Worm (Caenorhabditis elegans): Measurements from ENCODE around the gene lst-5.

lst-5 gene

DNA sequence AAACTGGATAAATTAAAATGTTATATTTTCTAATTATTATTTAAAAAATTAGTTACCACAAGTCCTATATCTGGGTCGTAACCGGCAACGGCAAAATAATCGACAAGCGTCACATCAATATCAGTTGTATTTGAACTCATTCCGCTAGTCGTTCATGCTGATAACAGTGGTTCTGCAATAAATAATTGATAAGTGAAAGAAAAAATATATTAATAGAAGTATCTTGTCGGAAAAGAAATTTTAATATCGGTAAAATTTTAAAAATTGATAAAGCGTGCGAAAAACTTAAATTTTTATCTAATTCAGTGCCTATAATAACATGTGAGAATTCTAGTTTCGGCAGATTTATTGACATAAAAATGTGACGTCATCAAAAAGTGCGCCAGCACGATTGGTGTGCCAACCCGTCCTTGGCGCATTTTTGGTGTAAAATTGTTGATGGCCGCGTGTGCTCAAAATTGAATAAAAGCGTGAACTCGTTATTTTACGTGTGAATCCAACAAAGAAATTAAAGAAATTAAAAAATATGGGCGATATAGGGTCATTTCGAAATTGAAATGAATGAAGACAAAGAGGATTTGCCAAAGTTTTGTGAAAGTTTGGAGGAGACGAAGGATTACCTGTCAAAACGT lies at the start of gene lst-5, which contains the start of gene lst-6:
TSS of gene lst-5 (plus strand) at position 544 of the 632 bp plus-strand sequence.
TSS of gene lst-6 (minus strand) at position 140 of the 632 bp plus-strand sequence.
- TF ChIP-seq lin-32 (GFP tag; optimal IDR thresholded peaks at IDR 0.05) (no peak), unc-62 (GFP tag; optimal IDR thresholded peaks at IDR 0.05) (peak; percentile 38), M03D4.4 (tag; optimal IDR thresholded peaks at IDR 0.05) (no peak), ceh-39 (tag; optimal IDR thresholded peaks at IDR 0.05) (no peak), blmp-1 (tag; optimal IDR thresholded peaks at IDR 0.05) (no peak), snpc-4 (tag; optimal IDR thresholded peaks at IDR 0.05) (no peak), zip-8 (tag; optimal IDR thresholded peaks at IDR 0.05) (peak; percentile 70), flh-1 (GFP tag; optimal IDR thresholded peaks at IDR 0.05) (no peak), nhr-12 (tag; optimal IDR thresholded peaks at IDR 0.05) (no peak), unc-39 (tag; optimal IDR thresholded peaks at IDR 0.05) (no peak), mep-1 (tag; optimal IDR thresholded peaks at IDR 0.05) (peak; percentile 47), nhr-2 (tag; optimal IDR thresholded peaks at IDR 0.05) (no peak), lin-13 (tag; optimal IDR thresholded peaks at IDR 0.05) (peak; percentile 22), ham-2 (GFP tag; optimal IDR thresholded peaks at IDR 0.05) (no peak), cnd-1 (tag; optimal IDR thresholded peaks at IDR 0.05) (no peak), ceh-43 (GFP tag; optimal IDR thresholded peaks at IDR 0.05) (no peak), ceh-83 (GFP tag; optimal IDR thresholded peaks at IDR 0.05) (no peak), nhr-76 (tag; optimal IDR thresholded peaks at IDR 0.05) (no peak), unc-120 (tag; optimal IDR thresholded peaks at IDR 0.05; ENCODE audit: poor library complexity, severe bottlenecking) (no peak), sem-2 (GFP tag; optimal IDR thresholded peaks at IDR 0.05) (no peak), mls-2 (tag; optimal IDR thresholded peaks at IDR 0.05) (no peak), sptf-1 (tag; optimal IDR thresholded peaks at IDR 0.05) (peak; percentile 33), bed-3 (GFP tag; optimal IDR thresholded peaks at IDR 0.05) (no peak), ces-1 (GFP tag; optimal IDR thresholded peaks at IDR 0.05) (peak; percentile 60), tbx-8 (GFP tag; optimal IDR thresholded peaks at IDR 0.05) (no peak), pha-4 (tag; optimal IDR thresholded peaks at IDR 0.05) (peak; percentile 19), drap-1 (GFP tag; optimal IDR thresholded peaks at IDR 0.05) (no peak), lsy-2 (tag; optimal IDR thresholded peaks at IDR 0.05) (peak; percentile 50), elt-1 (tag; optimal IDR thresholded peaks at IDR 0.05; ENCODE audit: borderline replicate concordance, insufficient read depth) (no peak), nhr-237 (tag; optimal IDR thresholded peaks at IDR 0.05) (no peak), nhr-28 (tag; optimal IDR thresholded peaks at IDR 0.05) (no peak), ztf-11 (tag; optimal IDR thresholded peaks at IDR 0.05) (no peak), mab-5 (tag; optimal IDR thresholded peaks at IDR 0.05) (no peak), elt-3 (tag; optimal IDR thresholded peaks at IDR 0.05) (no peak), hlh-1 (tag; optimal IDR thresholded peaks at IDR 0.05) (no peak)

DNA sequence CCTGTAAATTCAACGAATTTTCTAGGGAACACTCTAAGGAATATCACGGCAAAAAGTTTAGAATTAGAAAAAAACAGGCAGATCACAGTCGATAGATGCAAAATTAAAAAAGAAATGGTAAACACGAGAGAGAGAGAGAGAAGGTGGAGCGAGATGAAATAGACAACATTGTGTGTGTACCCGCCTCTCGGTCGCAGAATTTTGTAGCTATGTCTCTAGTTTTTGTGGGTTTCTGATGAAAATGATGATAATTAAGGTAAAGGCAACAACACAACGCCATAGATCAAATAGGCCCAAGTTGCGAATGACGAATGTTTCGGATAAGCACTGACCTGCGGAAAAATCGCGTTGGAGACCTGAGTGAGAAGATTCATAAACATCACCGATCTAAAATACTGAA lies 49.2 kb upstream of the lst-5 start, which contains the start of gene sod-1:
TSS of gene sod-1 (minus strand) at position 387 of the 400 bp plus-strand sequence.
- no peak for TF ChIP-seq elt-3 (tag; optimal IDR thresholded peaks at IDR 0.05)
- no peak for TF ChIP-seq hlh-1 (tag; optimal IDR thresholded peaks at IDR 0.05)
- no peak for TF ChIP-seq mls-2 (tag; optimal IDR thresholded peaks at IDR 0.05)
- no peak for TF ChIP-seq ztf-11 (tag; optimal IDR thresholded peaks at IDR 0.05)
- no peak for TF ChIP-seq pha-4 (tag; optimal IDR thresholded peaks at IDR 0.05)
- no peak for TF ChIP-seq sptf-1 (tag; optimal IDR thresholded peaks at IDR 0.05)
- no peak for TF ChIP-seq ceh-39 (tag; optimal IDR thresholded peaks at IDR 0.05)
- TF ChIP-seq nhr-12 (tag; optimal IDR thresholded peaks at IDR 0.05), result no peak
- TF ChIP-seq unc-39 (tag; optimal IDR thresholded peaks at IDR 0.05), result no peak
- no peak for TF ChIP-seq nhr-28 (tag; optimal IDR thresholded peaks at IDR 0.05)
- no peak for TF ChIP-seq mep-1 (tag; optimal IDR thresholded peaks at IDR 0.05)
- no peak for TF ChIP-seq ces-1 (GFP tag; optimal IDR thresholded peaks at IDR 0.05)

DNA sequence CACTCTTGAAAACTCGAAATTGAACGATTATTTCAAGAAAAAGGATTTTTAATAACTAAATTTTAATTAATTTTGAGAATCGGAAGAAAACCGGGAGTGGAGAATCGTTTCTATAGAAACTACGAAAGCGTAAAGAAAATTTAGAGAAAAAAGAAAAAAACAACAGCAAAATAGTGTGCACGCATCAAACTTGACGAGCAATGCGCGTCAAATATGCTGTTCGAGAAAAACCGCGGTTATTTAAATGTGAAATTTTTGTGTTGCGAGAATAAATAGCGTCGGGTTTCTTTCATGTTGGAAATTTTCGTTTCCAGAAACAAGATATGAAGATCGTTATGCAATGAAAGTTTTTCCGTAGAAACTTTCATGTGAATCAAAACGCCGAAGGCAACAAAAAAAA lies 48.7 kb upstream of the lst-5 start:
- TF ChIP-seq cnd-1 (tag; optimal IDR thresholded peaks at IDR 0.05) (no peak), blmp-1 (tag; optimal IDR thresholded peaks at IDR 0.05) (no peak), nhr-2 (tag; optimal IDR thresholded peaks at IDR 0.05) (no peak), ceh-43 (GFP tag; optimal IDR thresholded peaks at IDR 0.05) (no peak), lin-13 (tag; optimal IDR thresholded peaks at IDR 0.05) (peak; percentile 17), mab-5 (tag; optimal IDR thresholded peaks at IDR 0.05) (no peak), snpc-4 (tag; optimal IDR thresholded peaks at IDR 0.05) (no peak), ceh-39 (tag; optimal IDR thresholded peaks at IDR 0.05) (peak; percentile 14), unc-62 (GFP tag; optimal IDR thresholded peaks at IDR 0.05) (no peak), mls-2 (tag; optimal IDR thresholded peaks at IDR 0.05) (no peak), ztf-11 (tag; optimal IDR thresholded peaks at IDR 0.05) (no peak), ces-1 (GFP tag; optimal IDR thresholded peaks at IDR 0.05) (peak; percentile 50), lin-32 (GFP tag; optimal IDR thresholded peaks at IDR 0.05) (no peak), mep-1 (tag; optimal IDR thresholded peaks at IDR 0.05) (peak; percentile 26), hlh-1 (tag; optimal IDR thresholded peaks at IDR 0.05) (no peak), lsy-2 (tag; optimal IDR thresholded peaks at IDR 0.05) (peak; percentile 68), drap-1 (GFP tag; optimal IDR thresholded peaks at IDR 0.05) (no peak), M03D4.4 (tag; optimal IDR thresholded peaks at IDR 0.05) (no peak), nhr-237 (tag; optimal IDR thresholded peaks at IDR 0.05) (peak; percentile 40), nhr-28 (tag; optimal IDR thresholded peaks at IDR 0.05) (no peak), pha-4 (tag; optimal IDR thresholded peaks at IDR 0.05) (peak; percentile 50), unc-120 (tag; optimal IDR thresholded peaks at IDR 0.05; ENCODE audit: poor library complexity, severe bottlenecking) (no peak), elt-3 (tag; optimal IDR thresholded peaks at IDR 0.05) (no peak), sptf-1 (tag; optimal IDR thresholded peaks at IDR 0.05) (no peak), zip-8 (tag; optimal IDR thresholded peaks at IDR 0.05) (no peak), tbx-8 (GFP tag; optimal IDR thresholded peaks at IDR 0.05) (no peak), elt-1 (tag; optimal IDR thresholded peaks at IDR 0.05; ENCODE audit: borderline replicate concordance, insufficient read depth) (no peak)

Data from whole organism, mixed stage, embryonic.